Fruit fly (Drosophila melanogaster) whole organism, embryonic: ENCODE data around the gene CG5986.

Source experiments
- CG12299 ChIP-seq: fragments of 200-800 bp; sonication (Bioruptor generic); optimal IDR thresholded peaks from 2 replicates; lab custom pipeline; 2018; ENCODE audit warnings: missing biosample characterization, mild to moderate bottlenecking, missing genetic modification characterization
- CG18764 ChIP-seq: fragments of 200-800 bp; sonication (Bioruptor generic); optimal IDR thresholded peaks from 3 replicates; lab custom pipeline; 2016; ENCODE audit warnings: missing biosample characterization, missing genetic modification characterization
- CG8388 ChIP-seq: fragments of 200-800 bp; sonication (Bioruptor generic); optimal IDR thresholded peaks from 2 replicates; lab custom pipeline; 2019; ENCODE audit warnings: missing biosample characterization, mild to moderate bottlenecking, missing genetic modification characterization, moderate library complexity
- Ssrp ChIP-seq: fragments of 200-800 bp; sonication (Bioruptor generic); optimal IDR thresholded peaks from 2 replicates; lab custom pipeline; 2018; ENCODE audit warnings: missing biosample characterization, mild to moderate bottlenecking, missing genetic modification characterization, moderate library complexity
- jing ChIP-seq: fragments of 200-800 bp; sonication (Bioruptor generic); optimal IDR thresholded peaks from 2 replicates; lab custom pipeline; 2018; ENCODE audit warnings: missing biosample characterization, mild to moderate bottlenecking, missing genetic modification characterization
- pfk ChIP-seq: fragments of 200-800 bp; sonication (Bioruptor generic); optimal IDR thresholded peaks from 2 replicates; lab custom pipeline; 2018; ENCODE audit warnings: missing biosample characterization, mild to moderate bottlenecking, missing genetic modification characterization, moderate library complexity

- TF ChIP-seq CG12299 (tag; lab: Kevin White, UChicago) = no peak
- no peak for TF ChIP-seq jing (GFP tag; lab: Kevin White, UChicago)
- no peak for TF ChIP-seq pfk (GFP tag; lab: Kevin White, UChicago)
- no peak for TF ChIP-seq Ssrp (tag; lab: Kevin White, UChicago)
- TF ChIP-seq CG8388 (GFP tag; lab: Kevin White, UChicago) = no peak
- TF ChIP-seq CG18764 (GFP tag; lab: Kevin White, UChicago) = no peak
Measured at dm6 chr3R:24053506-24054102, 6.0 kb downstream of the CG5986 start.
